Worm (Caenorhabditis elegans): Measurements from ENCODE around the gene frg-1.

The frg-1 gene

DNA sequence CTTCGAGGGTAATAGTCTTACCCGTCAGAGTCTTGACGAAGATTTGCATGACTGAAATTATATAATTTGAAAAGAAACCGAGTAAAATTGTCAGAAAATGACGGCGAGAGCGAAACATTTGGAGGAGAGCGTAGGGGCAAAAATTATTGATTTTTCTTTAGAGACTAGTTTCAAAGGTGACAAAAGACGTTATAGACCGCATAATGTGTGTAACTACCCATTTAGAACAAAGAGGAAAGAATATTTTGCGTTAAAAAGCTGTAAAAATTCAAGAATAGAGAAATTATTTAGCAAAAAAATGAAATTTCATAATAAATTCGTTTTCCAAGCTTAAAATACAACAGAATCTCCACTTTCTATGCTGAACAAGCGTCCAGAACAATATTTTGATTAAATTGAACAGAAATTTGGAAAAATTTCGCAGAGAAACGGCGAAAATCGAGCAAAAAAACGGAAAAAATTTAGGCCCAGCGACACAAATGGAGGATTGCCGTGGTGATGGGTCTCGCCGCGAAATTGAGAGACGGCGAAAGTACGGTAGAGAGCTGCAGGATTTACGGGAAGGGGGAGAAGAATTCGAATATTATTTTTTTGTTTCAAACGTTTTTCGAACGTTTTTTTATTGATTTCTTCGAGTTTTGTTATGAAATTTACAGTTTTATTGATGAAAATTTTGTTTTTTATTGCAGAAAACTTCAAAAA lies at the start of gene frg-1, which contains the start of gene ubq-2:
frg-1 (plus strand) TSS at position 690 of the 702 bp plus-strand sequence.
ubq-2 (minus strand) TSS at position 51 of the 702 bp plus-strand sequence.
- TF ChIP-seq unc-130 (tag; optimal IDR thresholded peaks at IDR 0.05) = peak; percentile 96
- TF ChIP-seq efl-3 (GFP tag; optimal IDR thresholded peaks at IDR 0.05) = no peak
- TF ChIP-seq dpl-1 (GFP tag; optimal IDR thresholded peaks at IDR 0.05) = peak; percentile 78 to 84 (median 84)
- TF ChIP-seq alr-1 (tag; optimal IDR thresholded peaks at IDR 0.05; ENCODE audit: borderline replicate concordance) = no peak
- TF ChIP-seq isw-1 (GFP tag; IDR thresholded peaks at IDR 0.05) = peak; percentile 85
- TF ChIP-seq nhr-90 (tag; optimal IDR thresholded peaks at IDR 0.05; ENCODE audit: poor library complexity) = peak; percentile 86
- peak; percentile 35 for TF ChIP-seq fkh-4 (tag; optimal IDR thresholded peaks at IDR 0.05; ENCODE audit: borderline replicate concordance)
- TF ChIP-seq fkh-8 (tag; optimal IDR thresholded peaks at IDR 0.05) = peak; percentile 91
- TF ChIP-seq nhr-19 (GFP tag; conservative IDR thresholded peaks at IDR 0.05) = peak; percentile 85
- peak; percentile 72 for TF ChIP-seq hpl-2 (GFP tag; optimal IDR thresholded peaks at IDR 0.05)
- peak; percentile 88 for TF ChIP-seq lin-13 (GFP tag; optimal IDR thresholded peaks at IDR 0.05)
- peak; percentile 68 for TF ChIP-seq ztf-4 (tag; optimal IDR thresholded peaks at IDR 0.05)
- no peak for TF ChIP-seq tlp-1 (tag; optimal IDR thresholded peaks at IDR 0.05)
- peak; percentile 87 for TF ChIP-seq lin-14 (GFP tag; optimal IDR thresholded peaks at IDR 0.05)
- TF ChIP-seq ceh-8 (GFP tag; optimal IDR thresholded peaks at IDR 0.05) = peak; percentile 49
- TF ChIP-seq C04F5.9 (tag; optimal IDR thresholded peaks at IDR 0.05) = peak; percentile 57
- TF ChIP-seq unc-86 (tag; optimal IDR thresholded peaks at IDR 0.05) = peak; percentile 86
- peak; percentile 78 for TF ChIP-seq F16B12.6 (tag; optimal IDR thresholded peaks at IDR 0.05)
- TF ChIP-seq nhr-11 (tag; optimal IDR thresholded peaks at IDR 0.05) = peak; percentile 19
- peak; percentile 93 for TF ChIP-seq rnt-1 (tag; optimal IDR thresholded peaks at IDR 0.05)
- no peak for TF ChIP-seq pag-3 (tag; optimal IDR thresholded peaks at IDR 0.05; ENCODE audit: borderline replicate concordance, insufficient read depth)
- TF ChIP-seq swsn-7 (tag; optimal IDR thresholded peaks at IDR 0.05) = peak; percentile 93
- peak; percentile 89 for TF ChIP-seq xbp-1 (tag; optimal IDR thresholded peaks at IDR 0.05)
- no peak for TF ChIP-seq pqm-1 (tag; optimal IDR thresholded peaks at IDR 0.05)
- TF ChIP-seq lir-3 (tag; optimal IDR thresholded peaks at IDR 0.05; ENCODE audit: poor library complexity) = no peak
- no peak for TF ChIP-seq unc-98 (GFP tag; IDR thresholded peaks at IDR 0.05)
- TF ChIP-seq nhr-76 (tag; optimal IDR thresholded peaks at IDR 0.05) = no peak
- no peak for TF ChIP-seq ceh-90 (tag; optimal IDR thresholded peaks at IDR 0.05)
- peak; percentile 59 for TF ChIP-seq mab-9 (GFP tag; IDR thresholded peaks at IDR 0.05)
- TF ChIP-seq unc-30 (tag; optimal IDR thresholded peaks at IDR 0.05) = no peak
- TF ChIP-seq hlh-4 (tag; optimal IDR thresholded peaks at IDR 0.05) = no peak
- peak in 1 of 2 experiments; percentile 73 for TF ChIP-seq mdl-1 (tag; optimal IDR thresholded peaks at IDR 0.05)
- peak; percentile 26 for TF ChIP-seq ama-1 (optimal IDR thresholded peaks at IDR 0.05)
- TF ChIP-seq nhr-84 (tag; optimal IDR thresholded peaks at IDR 0.05) = no peak
- TF ChIP-seq elt-3 (tag; optimal IDR thresholded peaks at IDR 0.05) = peak in 3 of 6 experiments; percentile 2 to 78 (median 76)
- peak; percentile 87 for TF ChIP-seq jun-1 (tag; optimal IDR thresholded peaks at IDR 0.05)
- peak; percentile 88 to 91 for TF ChIP-seq efl-1 (optimal IDR thresholded peaks at IDR 0.05)
- peak; percentile 82 to 98 for TF ChIP-seq efl-1 (GFP tag; optimal IDR thresholded peaks at IDR 0.05 in 1 of 2)
- peak; percentile 69 for TF ChIP-seq zip-4 (GFP tag; optimal IDR thresholded peaks at IDR 0.05)
- peak; percentile 67 for TF ChIP-seq egl-13 (tag; optimal IDR thresholded peaks at IDR 0.05)
- peak; percentile 6 for TF ChIP-seq aha-1 (tag; optimal IDR thresholded peaks at IDR 0.05)
- TF ChIP-seq nhr-237 (tag; optimal IDR thresholded peaks at IDR 0.05) = no peak
- TF ChIP-seq tbx-2 (tag; optimal IDR thresholded peaks at IDR 0.05) = peak; percentile 91
- TF ChIP-seq nhr-85 (tag) = peak; percentile 93
- peak; percentile 79 for TF ChIP-seq sox-4 (tag; optimal IDR thresholded peaks at IDR 0.05)
- peak; percentile 64 for TF ChIP-seq pax-3 (tag; optimal IDR thresholded peaks at IDR 0.05)
- peak; percentile 86 for TF ChIP-seq nhr-20 (tag; optimal IDR thresholded peaks at IDR 0.05)
- TF ChIP-seq ceh-63 (GFP tag; optimal IDR thresholded peaks at IDR 0.05) = no peak
- no peak for TF ChIP-seq vab-15 (tag; optimal IDR thresholded peaks at IDR 0.05)
- no peak for TF ChIP-seq nhr-28 (tag; optimal IDR thresholded peaks at IDR 0.05)
- TF ChIP-seq sup-37 (GFP tag; optimal IDR thresholded peaks at IDR 0.05) = peak; percentile 44
- TF ChIP-seq lin-15B (tag; optimal IDR thresholded peaks at IDR 0.05) = peak; percentile 69

Data from whole organism, L1 larva.